Worm (Caenorhabditis elegans): ENCODE results near the gene B0464.9.
A peak's percentile ranks its signal among the peaks of the same experiment; 100 is the strongest.

B0464.9 gene

ce11 chrIII:9489798-9490197, 24.2 kb downstream of the B0464.9 start:
- TF ChIP-seq lin-39 (tag; optimal IDR thresholded peaks at IDR 0.05) (no peak), sea-2 (GFP tag; optimal IDR thresholded peaks at IDR 0.05) (no peak), unc-62 (GFP tag; optimal IDR thresholded peaks at IDR 0.05) (no peak), nhr-43 (tag; optimal IDR thresholded peaks at IDR 0.05; ENCODE audit: poor library complexity, severe bottlenecking) (no peak), aly-2 (tag; optimal IDR thresholded peaks at IDR 0.05) (no peak), egl-27 (tag; optimal IDR thresholded peaks at IDR 0.05) (no peak)

ce11 chrIII:9490783-9491547, 25.4 kb downstream of the B0464.9 start, which contains the start of the genes dars-1 and ctr-9:
TSS of gene dars-1 (minus strand) at chrIII:9491215.
TSS of gene ctr-9 (plus strand) at chrIII:9491396.
- TF ChIP-seq elt-2 (tag; optimal IDR thresholded peaks at IDR 0.05) (no peak), ceh-9 (tag; optimal IDR thresholded peaks at IDR 0.05) (no peak), nhr-12 (tag; optimal IDR thresholded peaks at IDR 0.05) (no peak), fkh-10 (GFP tag; optimal IDR thresholded peaks at IDR 0.05) (no peak), mml-1 (tag; optimal IDR thresholded peaks at IDR 0.05) (no peak), nhr-76 (tag; optimal IDR thresholded peaks at IDR 0.05) (no peak), ztf-11 (tag; optimal IDR thresholded peaks at IDR 0.05) (no peak), eor-1 (tag; optimal IDR thresholded peaks at IDR 0.05) (no peak), lin-15B (tag; optimal IDR thresholded peaks at IDR 0.05) (peak; percentile 28), nhr-23 (tag; optimal IDR thresholded peaks at IDR 0.05) (peak; percentile 9), snpc-4 (tag; optimal IDR thresholded peaks at IDR 0.05) (no peak), skn-1 (tag; optimal IDR thresholded peaks at IDR 0.05) (no peak), lsy-12 (tag; optimal IDR thresholded peaks at IDR 0.05) (no peak), nfya-1 (tag; optimal IDR thresholded peaks at IDR 0.05; ENCODE audit: insufficient read depth) (peak; percentile 37), aly-2 (tag; optimal IDR thresholded peaks at IDR 0.05) (no peak), R02D3.7 (tag; optimal IDR thresholded peaks at IDR 0.05) (no peak), ZK546.5 (tag; optimal IDR thresholded peaks at IDR 0.05) (no peak), nhr-25 (tag; optimal IDR thresholded peaks at IDR 0.05) (no peak), tbx-2 (tag; optimal IDR thresholded peaks at IDR 0.05) (no peak), fos-1 (tag; optimal IDR thresholded peaks at IDR 0.05) (no peak), nhr-67 (tag; optimal IDR thresholded peaks at IDR 0.05) (no peak), pha-4 (tag; optimal IDR thresholded peaks at IDR 0.05) (peak; percentile 65), fkh-2 (tag; optimal IDR thresholded peaks at IDR 0.05) (no peak), hmg-11 (tag; optimal IDR thresholded peaks at IDR 0.05) (peak; percentile 3), egl-27 (tag; optimal IDR thresholded peaks at IDR 0.05) (no peak), ztf-4 (tag; optimal IDR thresholded peaks at IDR 0.05) (no peak), egl-5 (tag; optimal IDR thresholded peaks at IDR 0.05) (no peak)

- TF ChIP-seq aly-2 (tag; optimal IDR thresholded peaks at IDR 0.05) = no peak
- TF ChIP-seq lsy-12 (tag; optimal IDR thresholded peaks at IDR 0.05) = no peak
- TF ChIP-seq tbx-2 (tag; optimal IDR thresholded peaks at IDR 0.05) = no peak
- TF ChIP-seq daf-12 (tag; optimal IDR thresholded peaks at IDR 0.05) = no peak
- no peak for TF ChIP-seq egl-5 (tag; optimal IDR thresholded peaks at IDR 0.05)
- no peak for TF ChIP-seq unc-39 (tag; optimal IDR thresholded peaks at IDR 0.05)
- TF ChIP-seq ztf-11 (tag; optimal IDR thresholded peaks at IDR 0.05) = no peak
- no peak for TF ChIP-seq nhr-28 (tag; optimal IDR thresholded peaks at IDR 0.05)
Measured at ce11 chrIII:9494209-9494608, 28.6 kb downstream of the B0464.9 start.

- no peak for TF ChIP-seq egl-5 (tag; optimal IDR thresholded peaks at IDR 0.05)
- TF ChIP-seq aly-2 (tag; optimal IDR thresholded peaks at IDR 0.05) = no peak
- TF ChIP-seq fos-1 (tag; optimal IDR thresholded peaks at IDR 0.05) = no peak
- no peak for TF ChIP-seq daf-12 (tag; optimal IDR thresholded peaks at IDR 0.05)
- TF ChIP-seq lsy-12 (tag; optimal IDR thresholded peaks at IDR 0.05) = no peak
- no peak for TF ChIP-seq hmg-11 (tag; optimal IDR thresholded peaks at IDR 0.05)
- TF ChIP-seq nhr-77 (tag; optimal IDR thresholded peaks at IDR 0.05) = no peak
- TF ChIP-seq ceh-28 (tag; optimal IDR thresholded peaks at IDR 0.05) = no peak
Measured at ce11 chrIII:9496083-9496482, 30.5 kb downstream of the B0464.9 start.

Data from whole organism, L3 larva.